Worm (Caenorhabditis elegans) whole organism, L3 larva: ENCODE measurements around the gene F22F7.4.

Source experiments
- R02D3.7 ChIP-seq: fragments of 150-350 bp; optimal IDR thresholded peaks from 2 replicates; lab custom pipeline; 2014; ENCODE audit warnings: missing biosample characterization, missing genetic modification characterization
- aly-2 ChIP-seq: fragments of 150-350 bp; optimal IDR thresholded peaks from 2 replicates; lab custom pipeline; 2014; ENCODE audit warnings: missing biosample characterization, missing genetic modification characterization
- ama-1 ChIP-seq: fragments of 150-350 bp; optimal IDR thresholded peaks from 2 replicates; lab custom pipeline; 2018
- ceh-16 ChIP-seq: sonication (generic microtip); optimal IDR thresholded peaks from 2 replicates; lab custom pipeline; 2017; ENCODE audit warnings: missing biosample characterization, missing genetic modification characterization
- ceh-28 ChIP-seq: fragments of 150-350 bp; optimal IDR thresholded peaks from 2 replicates; lab custom pipeline; 2014; ENCODE audit warnings: missing biosample characterization, missing genetic modification reagents, missing genetic modification characterization
- ceh-82 ChIP-seq: fragments of 150-350 bp; optimal IDR thresholded peaks from 2 replicates; lab custom pipeline; 2014; ENCODE audit warnings: missing biosample characterization, missing genetic modification characterization
- ceh-9 ChIP-seq: sonication (generic microtip); optimal IDR thresholded peaks from 2 replicates; lab custom pipeline; 2018; ENCODE audit warnings: missing biosample characterization, missing genetic modification characterization
- daf-12 ChIP-seq: fragments of 150-350 bp; optimal IDR thresholded peaks from 2 replicates; lab custom pipeline; 2014; ENCODE audit warnings: missing biosample characterization, missing genetic modification reagents, missing genetic modification characterization
- egl-5 ChIP-seq: fragments of 150-350 bp; optimal IDR thresholded peaks from 2 replicates; lab custom pipeline; 2017; ENCODE audit warnings: missing biosample characterization, missing genetic modification reagents, missing genetic modification characterization, inconsistent platforms
- elt-1 ChIP-seq: fragments of 150-350 bp; optimal IDR thresholded peaks from 2 replicates; lab custom pipeline; 2014; ENCODE audit warnings: missing biosample characterization, missing genetic modification characterization
- elt-2 ChIP-seq: sonication (generic microtip); optimal IDR thresholded peaks from 2 replicates; lab custom pipeline; 2016; ENCODE audit warnings: missing genetic modification reagents, mild to moderate bottlenecking, missing genetic modification characterization, missing compliant biosample characterization
- elt-3 ChIP-seq, 3 experiments: fragments of 150-350 bp in 1 of 3; sonication (generic microtip) in 2 of 3; optimal IDR thresholded peaks; 2 replicates in 2 of 3; 4 replicates in 1 of 3; lab custom pipeline; 2014 to 2017; ENCODE audit warnings: missing biosample characterization in 3 of 3, missing genetic modification characterization in 3 of 3
- eor-1 ChIP-seq, 2 experiments: fragments of 150-350 bp; optimal IDR thresholded peaks; 2 replicates each; lab custom pipeline; 2014 to 2018; ENCODE audit warnings: missing biosample characterization in 2 of 2, missing genetic modification characterization in 2 of 2
- fkh-10 ChIP-seq: sonication (generic microtip); optimal IDR thresholded peaks from 2 replicates; lab custom pipeline; 2017; ENCODE audit warnings: missing biosample characterization, missing genetic modification reagents, missing genetic modification characterization
- fkh-2 ChIP-seq: fragments of 150-350 bp; optimal IDR thresholded peaks from 2 replicates; lab custom pipeline; 2014; ENCODE audit warnings: missing biosample characterization, missing genetic modification reagents, missing genetic modification characterization
- fos-1 ChIP-seq: fragments of 150-350 bp; optimal IDR thresholded peaks from 2 replicates; lab custom pipeline; 2014; ENCODE audit warnings: missing biosample characterization, missing genetic modification characterization
- hmg-11 ChIP-seq: sonication (generic microtip); optimal IDR thresholded peaks from 2 replicates; lab custom pipeline; 2016; ENCODE audit warnings: missing genetic modification characterization, missing compliant biosample characterization
- jun-1 ChIP-seq: fragments of 150-350 bp; optimal IDR thresholded peaks from 2 replicates; lab custom pipeline; 2014; ENCODE audit warnings: missing biosample characterization, missing genetic modification reagents, missing genetic modification characterization
- lin-15B ChIP-seq: fragments of 150-350 bp; optimal IDR thresholded peaks from 2 replicates; lab custom pipeline; 2014; ENCODE audit warnings: missing biosample characterization, missing genetic modification characterization
- lin-39 ChIP-seq: fragments of 150-350 bp; optimal IDR thresholded peaks from 2 replicates; lab custom pipeline; 2018; ENCODE audit warnings: missing biosample characterization, missing genetic modification reagents, missing genetic modification characterization
- mdl-1 ChIP-seq: fragments of 150-350 bp; optimal IDR thresholded peaks from 2 replicates; lab custom pipeline; 2014; ENCODE audit warnings: missing biosample characterization, missing genetic modification characterization
- nfya-1 ChIP-seq: sonication (generic microtip); optimal IDR thresholded peaks from 2 replicates; lab custom pipeline; 2017; ENCODE audit warnings: missing genetic modification characterization, mild to moderate bottlenecking, missing compliant biosample characterization, antibody characterized with exemption, moderate library complexity; ENCODE audit not compliant: insufficient read depth
- nhr-11 ChIP-seq: fragments of 150-350 bp; optimal IDR thresholded peaks from 2 replicates; lab custom pipeline; 2014; ENCODE audit warnings: missing biosample characterization, missing genetic modification characterization
- nhr-12 ChIP-seq: fragments of 150-350 bp; optimal IDR thresholded peaks from 2 replicates; lab custom pipeline; 2014; ENCODE audit warnings: missing biosample characterization, missing genetic modification characterization
- nhr-23 ChIP-seq: fragments of 150-350 bp; optimal IDR thresholded peaks from 2 replicates; lab custom pipeline; 2014; ENCODE audit warnings: missing biosample characterization, missing genetic modification reagents, missing genetic modification characterization
- nhr-237 ChIP-seq: fragments of 150-350 bp; optimal IDR thresholded peaks from 2 replicates; lab custom pipeline; 2014; ENCODE audit warnings: missing biosample characterization, missing genetic modification characterization
- nhr-25 ChIP-seq: sonication (generic microtip); optimal IDR thresholded peaks from 2 replicates; lab custom pipeline; 2017; ENCODE audit warnings: missing biosample characterization, missing genetic modification characterization
- nhr-28 ChIP-seq: fragments of 150-350 bp; optimal IDR thresholded peaks from 2 replicates; lab custom pipeline; 2014; ENCODE audit warnings: missing biosample characterization, missing genetic modification characterization
- nhr-43 ChIP-seq: sonication (generic microtip); optimal IDR thresholded peaks from 2 replicates; lab custom pipeline; 2016; ENCODE audit warnings: mild to moderate bottlenecking, missing genetic modification characterization, missing compliant biosample characterization; ENCODE audit not compliant: poor library complexity, severe bottlenecking
- nhr-67 ChIP-seq: fragments of 150-350 bp; optimal IDR thresholded peaks from 2 replicates; lab custom pipeline; 2014; ENCODE audit warnings: missing biosample characterization, missing genetic modification characterization
- nhr-76 ChIP-seq: fragments of 150-350 bp; sonication (generic microtip); optimal IDR thresholded peaks from 5 replicates; lab custom pipeline; 2014; ENCODE audit warnings: missing biosample characterization, missing genetic modification characterization
- nhr-77 ChIP-seq: fragments of 150-350 bp; optimal IDR thresholded peaks from 2 replicates; lab custom pipeline; 2014; ENCODE audit warnings: missing biosample characterization, missing genetic modification characterization
- pha-4 ChIP-seq: fragments of 150-350 bp; optimal IDR thresholded peaks from 2 replicates; lab custom pipeline; 2014; ENCODE audit warnings: missing biosample characterization, missing genetic modification reagents, missing genetic modification characterization
- pqm-1 ChIP-seq: fragments of 150-350 bp; optimal IDR thresholded peaks from 2 replicates; lab custom pipeline; 2017; ENCODE audit warnings: missing biosample characterization, missing genetic modification characterization, inconsistent platforms
- sea-2 ChIP-seq: fragments of 150-350 bp; sonication (generic microtip); optimal IDR thresholded peaks from 4 replicates; lab custom pipeline; 2014; ENCODE audit warnings: missing biosample characterization, missing genetic modification reagents, missing genetic modification characterization
- skn-1 ChIP-seq: fragments of 150-350 bp; optimal IDR thresholded peaks from 2 replicates; lab custom pipeline; 2014; ENCODE audit warnings: missing biosample characterization, missing genetic modification characterization
- snpc-4 ChIP-seq: fragments of 150-350 bp; optimal IDR thresholded peaks from 2 replicates; lab custom pipeline; 2014; ENCODE audit warnings: missing biosample characterization, missing genetic modification characterization
- tbx-2 ChIP-seq: sonication (generic microtip); optimal IDR thresholded peaks from 2 replicates; lab custom pipeline; 2016; ENCODE audit warnings: mild to moderate bottlenecking, missing genetic modification characterization, missing compliant biosample characterization
- unc-62 ChIP-seq: fragments of 150-350 bp; sonication (generic microtip); optimal IDR thresholded peaks from 4 replicates; lab custom pipeline; 2014; ENCODE audit warnings: missing biosample characterization, missing genetic modification reagents, missing genetic modification characterization
- zag-1 ChIP-seq: fragments of 150-350 bp; optimal IDR thresholded peaks from 2 replicates; lab custom pipeline; 2014; ENCODE audit warnings: missing biosample characterization, missing genetic modification characterization
- ztf-11 ChIP-seq: fragments of 150-350 bp; optimal IDR thresholded peaks from 2 replicates; lab custom pipeline; 2014; ENCODE audit warnings: missing biosample characterization, missing genetic modification characterization

Gene F22F7.4

DNA sequence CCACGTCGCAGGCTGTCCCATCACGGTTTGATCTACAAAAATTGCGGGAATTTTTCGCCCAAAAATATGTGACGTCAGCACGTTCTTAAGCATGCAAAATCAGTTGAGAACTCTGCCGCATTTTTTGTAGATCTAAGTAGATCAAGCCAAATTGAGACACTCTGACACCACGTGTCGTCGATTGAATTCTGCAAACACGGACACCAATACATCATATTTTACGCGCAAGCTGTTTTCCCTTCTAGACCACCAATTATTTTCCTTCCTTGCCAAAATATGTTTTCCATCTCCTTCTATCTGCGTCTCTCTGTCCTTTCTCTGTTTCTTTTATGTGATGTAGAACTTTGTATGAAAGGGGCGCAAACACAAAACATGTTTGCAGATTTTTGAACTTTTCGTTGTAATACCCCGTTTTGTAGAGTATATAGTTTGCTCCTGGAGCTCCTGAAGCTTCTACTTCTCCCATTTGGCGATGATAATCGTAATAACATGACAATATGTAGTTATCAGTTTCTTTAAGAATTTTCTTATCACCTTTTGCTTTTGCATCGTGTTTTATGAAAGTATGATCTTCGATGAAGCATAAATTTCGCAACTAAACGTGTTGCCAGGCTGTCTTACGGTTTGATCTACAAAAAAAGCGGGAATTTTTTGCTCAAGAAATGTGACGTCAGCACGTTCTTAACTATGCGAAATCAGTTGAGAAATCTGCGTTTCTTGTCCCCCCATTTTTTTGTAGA, 49.9 kb downstream of the F22F7.4 start:
- TF ChIP-seq lin-15B (tag; lab: Kevin White, UChicago) (peak; percentile 8), elt-1 (tag; lab: Kevin White, UChicago) (no peak), fkh-2 (tag; lab: Kevin White, UChicago) (no peak), jun-1 (tag; lab: Kevin White, UChicago) (no peak), mdl-1 (tag; lab: Kevin White, UChicago) (no peak), pqm-1 (peak; percentile 28), ceh-82 (no peak), daf-12 (no peak), hmg-11 (tag; lab: Kevin White, UChicago) (no peak), tbx-2 (tag; lab: Kevin White, UChicago) (no peak), nhr-11 (tag; lab: Kevin White, UChicago) (no peak), nhr-76 (peak; percentile 25), ceh-9 (tag; lab: Kevin White, UChicago) (no peak), nhr-77 (tag; lab: Kevin White, UChicago) (no peak), eor-1 (tag; optimal IDR thresholded peaks at IDR 0.05; lab: Kevin White, UChicago) (no peak), R02D3.7 (tag; lab: Kevin White, UChicago) (no peak), snpc-4 (tag; lab: Kevin White, UChicago) (no peak), ama-1 (no peak), sea-2 (GFP tag; lab: Kevin White, UChicago) (no peak), nhr-237 (tag; lab: Kevin White, UChicago) (no peak), fos-1 (no peak), ztf-11 (tag; lab: Kevin White, UChicago) (no peak), elt-2 (tag; lab: Kevin White, UChicago) (peak; percentile 63), nhr-12 (tag; lab: Kevin White, UChicago) (no peak), fkh-10 (GFP tag; lab: Kevin White, UChicago) (no peak), nhr-25 (tag; lab: Kevin White, UChicago) (no peak), pha-4 (tag; lab: Kevin White, UChicago) (peak; percentile 58), egl-5 (tag; lab: Kevin White, UChicago) (no peak), nhr-28 (tag; lab: Kevin White, UChicago) (no peak), elt-3 (tag; optimal IDR thresholded peaks at IDR 0.05; lab: Kevin White, UChicago) (no peak), nhr-23 (tag; lab: Kevin White, UChicago) (no peak), ceh-16 (tag; lab: Kevin White, UChicago) (no peak), unc-62 (GFP tag; lab: Kevin White, UChicago) (no peak), nhr-43 (no peak), lin-39 (tag; lab: Kevin White, UChicago) (no peak), skn-1 (tag; lab: Kevin White, UChicago) (no peak), aly-2 (tag; lab: Kevin White, UChicago) (no peak), zag-1 (no peak), nhr-67 (tag; lab: Kevin White, UChicago) (no peak), nfya-1 (tag; lab: Kevin White, UChicago) (no peak), ceh-28 (no peak)

DNA sequence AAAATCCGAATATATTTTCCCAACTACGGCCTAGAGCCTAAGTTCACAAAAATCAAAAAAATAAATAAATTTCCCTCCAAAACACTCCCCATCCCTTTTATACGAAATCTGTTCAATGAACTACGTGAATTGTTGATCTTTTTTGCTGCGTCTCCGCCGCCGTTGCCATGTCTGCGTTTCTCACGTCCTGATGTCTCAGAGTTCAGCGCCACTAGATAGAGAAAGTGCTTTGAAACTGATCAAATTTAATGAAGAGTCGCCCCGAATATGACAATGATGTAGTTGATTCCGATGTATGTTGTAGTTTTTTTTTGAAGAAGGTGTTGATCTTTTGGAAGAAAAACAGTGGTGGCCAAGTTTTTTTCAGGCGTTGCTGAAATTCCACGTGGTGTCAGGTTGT, 51.6 kb downstream of the F22F7.4 start:
- TF ChIP-seq nhr-237 (tag; lab: Kevin White, UChicago) (no peak), elt-3 (tag; optimal IDR thresholded peaks at IDR 0.05; lab: Kevin White, UChicago) (no peak), R02D3.7 (tag; lab: Kevin White, UChicago) (no peak), lin-15B (tag; lab: Kevin White, UChicago) (no peak), fkh-2 (tag; lab: Kevin White, UChicago) (no peak), snpc-4 (tag; lab: Kevin White, UChicago) (no peak), nhr-12 (tag; lab: Kevin White, UChicago) (no peak)
